Fruit fly (Drosophila melanogaster): ENCODE results near the gene dop.

Gene dop

DNA sequence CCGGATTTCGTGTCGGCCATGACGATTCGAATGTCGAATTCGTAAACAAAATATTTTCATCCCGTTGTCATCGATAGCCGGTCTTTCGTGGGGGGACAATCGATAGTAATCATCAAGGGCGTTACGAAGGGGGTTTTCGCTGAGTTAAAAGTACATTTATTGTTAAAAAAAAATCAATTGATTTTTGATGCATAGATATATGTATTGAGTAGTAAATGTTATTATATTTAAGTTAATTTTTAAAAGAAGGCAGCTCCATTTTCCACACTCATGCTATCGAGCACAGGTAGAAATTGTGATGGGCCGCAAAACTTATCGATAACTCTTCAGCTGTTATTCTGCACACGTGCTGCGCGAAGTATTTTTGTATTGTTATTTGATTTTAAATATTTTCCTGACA is 14.7 kb downstream of the dop start, which contains the start of the genes mrn and CG12301 (continued):
- TF ChIP-seq CG4360 (GFP tag; IDR thresholded peaks at IDR 0.05) (no peak), CG7987 (GFP tag; optimal IDR thresholded peaks at IDR 0.05) (peak; percentile 74), Hr51 (GFP tag; optimal IDR thresholded peaks at IDR 0.05) (peak in 1 of 2 experiments; percentile 67), lola (GFP tag; optimal IDR thresholded peaks at IDR 0.05) (peak in 1 of 3 experiments; percentile 48), CG31224 (GFP tag; IDR thresholded peaks at IDR 0.05) (peak; percentile 73), Taf1 (GFP tag; IDR thresholded peaks at IDR 0.05) (peak; percentile 84), ham (GFP tag; IDR thresholded peaks at IDR 0.05) (peak; percentile 60; the same call in 1 of the 2 replicates), Med (GFP tag) (peak; percentile 91), dan (GFP tag; IDR thresholded peaks at IDR 0.05) (peak; percentile 51; the same call in 1 of the 2 replicates), CG17612 (GFP tag; IDR thresholded peaks at IDR 0.05) (peak; percentile 83), tap (tag; optimal IDR thresholded peaks at IDR 0.05) (no peak), dmrt11E (tag; optimal IDR thresholded peaks at IDR 0.05) (peak; percentile 36), eyg (GFP tag; optimal IDR thresholded peaks at IDR 0.05) (peak; percentile 23), Hmr (GFP tag; optimal IDR thresholded peaks at IDR 0.05) (no peak), chif (GFP tag; optimal IDR thresholded peaks at IDR 0.05) (peak; percentile 49 to 55), CG8765 (GFP tag; IDR thresholded peaks at IDR 0.05) (peak; percentile 95), CG1529 (GFP tag; optimal IDR thresholded peaks at IDR 0.05) (no peak), Bgb (GFP tag; IDR thresholded peaks at IDR 0.05; ENCODE audit: partially characterized antibody) (peak; percentile 87), CG15479 (GFP tag; optimal IDR thresholded peaks at IDR 0.05) (no peak), Sox102F (GFP tag; optimal IDR thresholded peaks at IDR 0.05) (no peak), Nf-YB (GFP tag; optimal IDR thresholded peaks at IDR 0.05) (no peak), Mrtf (GFP tag; IDR thresholded peaks at IDR 0.05) (peak; percentile 75), otp (GFP tag; IDR thresholded peaks at IDR 0.05) (peak; percentile 47; the same call in 2 of the 3 replicates), her (GFP tag; optimal IDR thresholded peaks at IDR 0.05) (peak; percentile 10), Gug (GFP tag; IDR thresholded peaks at IDR 0.05) (peak; percentile 89), CG11247 (GFP tag; IDR thresholded peaks at IDR 0.05) (peak; percentile 95), Dp (GFP tag; optimal IDR thresholded peaks at IDR 0.05) (peak; percentile 58), esg (GFP tag; conservative IDR thresholded peaks at IDR 0.05) (peak; percentile 71), Awh (GFP tag; IDR thresholded peaks at IDR 0.05) (0 out of 2 replicates have a peak, but pooled peaks have one; percentile 45), row (GFP tag; IDR thresholded peaks at IDR 0.05) (peak; percentile 96), NC2β (GFP tag; optimal IDR thresholded peaks at IDR 0.05) (peak; percentile 33), ap (GFP tag; IDR thresholded peaks at IDR 0.05) (peak; percentile 68), kni (GFP tag; optimal IDR thresholded peaks at IDR 0.05) (no peak), yki (optimal IDR thresholded peaks at IDR 0.05) (no peak), Chrac-16 (GFP tag; optimal IDR thresholded peaks at IDR 0.05) (peak; percentile 54), lov (optimal IDR thresholded peaks at IDR 0.05) (no peak), lov (GFP tag; IDR thresholded peaks at IDR 0.05) (0 out of 3 replicates have a peak, but pooled peaks have one; percentile 37), CG11456 (GFP tag; IDR thresholded peaks at IDR 0.05) (peak; percentile 91), dati (GFP tag; IDR thresholded peaks at IDR 0.05) (peak; percentile 84), Atf6 (GFP tag; IDR thresholded peaks at IDR 0.05) (peak; percentile 81), CG8089 (GFP tag; optimal IDR thresholded peaks at IDR 0.05) (peak; percentile 3), gce (GFP tag; IDR thresholded peaks at IDR 0.05) (peak; percentile 83; the same call in 2 of the 3 replicates), CG1603 (tag; optimal IDR thresholded peaks at IDR 0.05) (no peak), ind (GFP tag; optimal IDR thresholded peaks at IDR 0.05) (peak; percentile 75), bowl (GFP tag; IDR thresholded peaks at IDR 0.05) (no peak), CG34422 (GFP tag; IDR thresholded peaks at IDR 0.05) (peak; percentile 98), CG31388 (GFP tag; optimal IDR thresholded peaks at IDR 0.05) (peak; percentile 19), CG10979 (tag; optimal IDR thresholded peaks at IDR 0.05) (peak; percentile 61), tll (GFP tag; optimal IDR thresholded peaks at IDR 0.05) (no peak), CG9727 (GFP tag; optimal IDR thresholded peaks at IDR 0.05) (peak; percentile 87), CG12659 (GFP tag; optimal IDR thresholded peaks at IDR 0.05) (peak; percentile 84)

All from whole organism, embryonic.